Worm (Caenorhabditis elegans) whole organism, L3 larva: ENCODE data around the gene mob-4.

Experiments
- ceh-9 ChIP-seq: sonication (generic microtip); optimal IDR thresholded peaks from 2 replicates; lab custom pipeline; 2018; ENCODE audit warnings: missing biosample characterization, missing genetic modification characterization
- elt-2 ChIP-seq: sonication (generic microtip); optimal IDR thresholded peaks from 2 replicates; lab custom pipeline; 2016; ENCODE audit warnings: missing genetic modification reagents, mild to moderate bottlenecking, missing genetic modification characterization, missing compliant biosample characterization
- jun-1 ChIP-seq: fragments of 150-350 bp; optimal IDR thresholded peaks from 2 replicates; lab custom pipeline; 2014; ENCODE audit warnings: missing biosample characterization, missing genetic modification reagents, missing genetic modification characterization
- nhr-77 ChIP-seq: fragments of 150-350 bp; optimal IDR thresholded peaks from 2 replicates; lab custom pipeline; 2014; ENCODE audit warnings: missing biosample characterization, missing genetic modification characterization
- tbx-2 ChIP-seq: sonication (generic microtip); optimal IDR thresholded peaks from 2 replicates; lab custom pipeline; 2016; ENCODE audit warnings: mild to moderate bottlenecking, missing genetic modification characterization, missing compliant biosample characterization
- unc-62 ChIP-seq: fragments of 150-350 bp; sonication (generic microtip); optimal IDR thresholded peaks from 4 replicates; lab custom pipeline; 2014; ENCODE audit warnings: missing biosample characterization, missing genetic modification reagents, missing genetic modification characterization
- zag-1 ChIP-seq: fragments of 150-350 bp; optimal IDR thresholded peaks from 2 replicates; lab custom pipeline; 2014; ENCODE audit warnings: missing biosample characterization, missing genetic modification characterization
- ztf-11 ChIP-seq: fragments of 150-350 bp; optimal IDR thresholded peaks from 2 replicates; lab custom pipeline; 2014; ENCODE audit warnings: missing biosample characterization, missing genetic modification characterization

ce11 chrIII:8235358-8235757 is 10.5 kb downstream of the mob-4 start, which contains the start of gene C02F5.14:
- no peak for TF ChIP-seq zag-1 (tag; lab: Kevin White, UChicago)
- TF ChIP-seq unc-62 (GFP tag; lab: Kevin White, UChicago): no peak
- no peak for TF ChIP-seq tbx-2 (tag; lab: Kevin White, UChicago)
- TF ChIP-seq ztf-11 (tag; lab: Kevin White, UChicago): no peak
- TF ChIP-seq nhr-77 (tag; lab: Kevin White, UChicago): no peak
- TF ChIP-seq ceh-9 (tag; lab: Kevin White, UChicago): no peak
- TF ChIP-seq elt-2: no peak
- no peak for TF ChIP-seq jun-1 (tag; lab: Kevin White, UChicago)
